Fruit fly (Drosophila melanogaster): ENCODE data around the gene CG9121.
A peak's percentile ranks its signal among the peaks of the same experiment; 100 is the strongest.

CG9121 gene

dm6 chr2L:5093772-5094350, 43.0 kb upstream of the CG9121 start, which contains the start of gene CG5828 (continued):
- TF ChIP-seq cato (GFP tag; optimal IDR thresholded peaks at IDR 0.05; ENCODE audit: borderline replicate concordance): no peak
- no peak for TF ChIP-seq btn (GFP tag; optimal IDR thresholded peaks at IDR 0.05)
- TF ChIP-seq Gsc (GFP tag; IDR thresholded peaks at IDR 0.05): no peak
- TF ChIP-seq CG3407 (GFP tag; optimal IDR thresholded peaks at IDR 0.05): no peak
- TF ChIP-seq CG14667 (GFP tag; IDR thresholded peaks at IDR 0.05): no peak
- TF ChIP-seq cad (GFP tag; optimal IDR thresholded peaks at IDR 0.05): no peak
- no peak for TF ChIP-seq E2f1 (GFP tag; IDR thresholded peaks at IDR 0.05)
- no peak for TF ChIP-seq odd (GFP tag; optimal IDR thresholded peaks at IDR 0.05)
- no peak for TF ChIP-seq CG7786 (GFP tag; optimal IDR thresholded peaks at IDR 0.05)
- no peak for TF ChIP-seq twi (tag; optimal IDR thresholded peaks at IDR 0.05)

- peak; percentile 37; the same call in 1 of the 3 replicates for TF ChIP-seq Opbp (GFP tag; IDR thresholded peaks at IDR 0.05; ENCODE audit: partially characterized antibody)
- TF ChIP-seq CG2120 (GFP tag; optimal IDR thresholded peaks at IDR 0.05): peak; percentile 14
- peak; percentile 32 for TF ChIP-seq trem (tag; optimal IDR thresholded peaks at IDR 0.05)
- peak; percentile 51 for TF ChIP-seq kni (GFP tag; optimal IDR thresholded peaks at IDR 0.05)
- TF ChIP-seq HmgZ (tag; optimal IDR thresholded peaks at IDR 0.05): peak; percentile 10
- peak; percentile 37 for TF ChIP-seq gro (GFP tag; optimal IDR thresholded peaks at IDR 0.05)
- TF ChIP-seq Sox102F (GFP tag; optimal IDR thresholded peaks at IDR 0.05): no peak
- TF ChIP-seq sob (GFP tag; IDR thresholded peaks at IDR 0.05): peak; percentile 52; the same call in 1 of the 2 replicates
- peak; percentile 7 for TF ChIP-seq CG1603 (tag; optimal IDR thresholded peaks at IDR 0.05)
- TF ChIP-seq D (optimal IDR thresholded peaks at IDR 0.05): peak; percentile 80
- no peak for TF ChIP-seq D (GFP tag; optimal IDR thresholded peaks at IDR 0.05)
- no peak for TF ChIP-seq CG7786 (GFP tag; optimal IDR thresholded peaks at IDR 0.05)
- no peak for TF ChIP-seq CG10147 (GFP tag; optimal IDR thresholded peaks at IDR 0.05)
- peak in 1 of 2 experiments; percentile 47 for TF ChIP-seq Dfd (GFP tag; optimal IDR thresholded peaks at IDR 0.05)
- TF ChIP-seq CG4617 (GFP tag; optimal IDR thresholded peaks at IDR 0.05; ENCODE audit: borderline replicate concordance): peak; percentile 24
- TF ChIP-seq cwo (GFP tag; optimal IDR thresholded peaks at IDR 0.05): peak; percentile 45
- TF ChIP-seq Hmr (GFP tag; optimal IDR thresholded peaks at IDR 0.05): peak; percentile 40
- peak; percentile 61; the same call in 1 of the 3 replicates for TF ChIP-seq CG14860 (GFP tag; IDR thresholded peaks at IDR 0.05; ENCODE audit: partially characterized antibody)
- peak; percentile 82 for TF ChIP-seq MESR4 (GFP tag; optimal IDR thresholded peaks at IDR 0.05)
- peak; percentile 63 for TF ChIP-seq CG17385 (GFP tag; optimal IDR thresholded peaks at IDR 0.05)
- TF ChIP-seq tna (GFP tag; IDR thresholded peaks at IDR 0.05; ENCODE audit: partially characterized antibody): peak; percentile 39; the same call in 1 of the 2 replicates
- 0 out of 3 replicates have a peak, but pooled peaks have one; percentile 40 for TF ChIP-seq CG34422 (GFP tag; IDR thresholded peaks at IDR 0.05)
- peak; percentile 54 for TF ChIP-seq Dref (GFP tag; IDR thresholded peaks at IDR 0.05)
- TF ChIP-seq bbx (GFP tag; IDR thresholded peaks at IDR 0.05; ENCODE audit: partially characterized antibody): peak; percentile 46; the same call in 1 of the 2 replicates
- TF ChIP-seq Hr78 (GFP tag; optimal IDR thresholded peaks at IDR 0.05): peak in 1 of 2 experiments; percentile 24
- peak; percentile 73; the same call in 1 of the 2 replicates for TF ChIP-seq vvl (GFP tag; IDR thresholded peaks at IDR 0.05)
- TF ChIP-seq CG18011 (GFP tag; optimal IDR thresholded peaks at IDR 0.05): no peak
- TF ChIP-seq bcd (GFP tag; optimal IDR thresholded peaks at IDR 0.05): no peak
- TF ChIP-seq Six4 (GFP tag; optimal IDR thresholded peaks at IDR 0.05): no peak
- TF ChIP-seq lola (GFP tag; optimal IDR thresholded peaks at IDR 0.05): peak in 1 of 3 experiments; percentile 21
- TF ChIP-seq btn (GFP tag; optimal IDR thresholded peaks at IDR 0.05): peak; percentile 16
- peak; percentile 28 for TF ChIP-seq Sry-δ (GFP tag; optimal IDR thresholded peaks at IDR 0.05)
- TF ChIP-seq CG4360 (GFP tag; IDR thresholded peaks at IDR 0.05): peak; percentile 45
- peak; percentile 47 for TF ChIP-seq Nf-YB (GFP tag; optimal IDR thresholded peaks at IDR 0.05)
- peak; percentile 17 for TF ChIP-seq CG9609 (GFP tag; optimal IDR thresholded peaks at IDR 0.05)
- no peak for TF ChIP-seq H15 (GFP tag; IDR thresholded peaks at IDR 0.05)
- TF ChIP-seq zen2 (GFP tag; IDR thresholded peaks at IDR 0.05; ENCODE audit: partially characterized antibody): peak; percentile 36; the same call in 1 of the 3 replicates
Measured at dm6 chr2L:5092992-5093695, 42.3 kb upstream of the CG9121 start, which contains the start of gene Pgant5. Gene Pgant5 (minus strand): TSS chr2L:5093592.

Data from whole organism, embryonic.